Worm (Caenorhabditis elegans) whole organism, L4 larva: ENCODE measurements around the gene W05H9.2.
A peak's percentile ranks its signal among the peaks of the same experiment; 100 is the strongest.

ENCODE experiments used
- D1046.2 ChIP-seq: fragments of 200-800 bp; sonication (Bioruptor generic); IDR thresholded peaks from 2 replicates; pipeline ENCODE4 v1.3.6; 2022; ENCODE audit warnings: missing genetic modification characterization, missing compliant biosample characterization
- F10B5.3 ChIP-seq: sonication (generic microtip); optimal IDR thresholded peaks from 2 replicates; lab custom pipeline; 2016; ENCODE audit warnings: mild to moderate bottlenecking, missing genetic modification characterization, missing compliant biosample characterization
- F44E2.7 ChIP-seq: fragments of 200-800 bp; sonication (Bioruptor generic); IDR thresholded peaks from 2 replicates; pipeline ENCODE4 v2.1.2; 2022; ENCODE audit warnings: missing genetic modification characterization, missing compliant biosample characterization
- F49E8.2 ChIP-seq: sonication (generic microtip); optimal IDR thresholded peaks from 2 replicates; lab custom pipeline; 2016; ENCODE audit warnings: missing compliant biosample characterization, mild to moderate bottlenecking, missing genetic modification characterization, borderline replicate concordance
- T26A8.4 ChIP-seq: fragments of 200-800 bp; sonication (Bioruptor generic); IDR thresholded peaks from 2 replicates; pipeline ENCODE4 v1.3.6; 2022; ENCODE audit warnings: missing genetic modification characterization, missing compliant biosample characterization
- Y105C5A.15 ChIP-seq: fragments of 200-800 bp; sonication (Bioruptor generic); IDR thresholded peaks from 2 replicates; pipeline ENCODE4 v1.3.6; 2022; ENCODE audit warnings: missing genetic modification characterization, missing compliant biosample characterization
- aha-1 ChIP-seq: fragments of 150-350 bp; peaks from one replicate; lab custom pipeline; 2014; ENCODE audit warnings: missing biosample characterization, missing genetic modification characterization
- ama-1 ChIP-seq: fragments of 150-350 bp; optimal IDR thresholded peaks from 2 replicates; lab custom pipeline; 2014; ENCODE audit warnings: inconsistent platforms, mixed read lengths
- arid-1 ChIP-seq: fragments of 200-800 bp; sonication (Bioruptor generic); conservative IDR thresholded peaks from 2 replicates; pipeline ENCODE4 v1.3.6; 2022; ENCODE audit warnings: missing genetic modification reagents, missing genetic modification characterization, missing compliant biosample characterization
- ceh-28 ChIP-seq: fragments of 150-350 bp; optimal IDR thresholded peaks from 2 replicates; lab custom pipeline; 2014; ENCODE audit warnings: missing biosample characterization, missing genetic modification reagents, missing genetic modification characterization
- ceh-62 ChIP-seq: sonication (generic microtip); optimal IDR thresholded peaks from 2 replicates; lab custom pipeline; 2017; ENCODE audit warnings: missing biosample characterization, missing genetic modification characterization
- ces-1 ChIP-seq: fragments of 150-350 bp; sonication (generic microtip); optimal IDR thresholded peaks from 4 replicates; lab custom pipeline; 2014; ENCODE audit warnings: missing biosample characterization, missing genetic modification reagents, missing genetic modification characterization
- cey-2 ChIP-seq: sonication (generic microtip); optimal IDR thresholded peaks from 3 replicates; lab custom pipeline; 2017; ENCODE audit warnings: missing genetic modification characterization, mild to moderate bottlenecking, missing compliant biosample characterization, antibody characterized with exemption, borderline replicate concordance; ENCODE audit not compliant: insufficient read depth
- daf-16 ChIP-seq, 3 experiments: sonication (generic microtip); optimal IDR thresholded peaks; 2 replicates each; lab custom pipeline; 2016 to 2017; ENCODE audit warnings: missing genetic modification characterization in 3 of 3, missing genetic modification reagents in 3 of 3, mild to moderate bottlenecking in 2 of 3, missing compliant biosample characterization in 2 of 3, missing biosample characterization in 1 of 3, moderate library complexity in 1 of 3
- dmd-6 ChIP-seq: fragments of 200-800 bp; sonication (Bioruptor generic); IDR thresholded peaks from 2 replicates; pipeline ENCODE4 v1.3.6; 2022; ENCODE audit warnings: missing genetic modification reagents, missing genetic modification characterization, missing compliant biosample characterization
- dpl-1 ChIP-seq: fragments of 150-350 bp; optimal IDR thresholded peaks from 2 replicates; lab custom pipeline; 2014; ENCODE audit warnings: missing biosample characterization, missing genetic modification reagents, missing genetic modification characterization
- dve-1 ChIP-seq: sonication (generic microtip); optimal IDR thresholded peaks from 2 replicates; lab custom pipeline; 2017; ENCODE audit warnings: antibody characterized with exemption, mild to moderate bottlenecking, missing genetic modification characterization, missing compliant biosample characterization; ENCODE audit not compliant: insufficient read depth
- egl-27 ChIP-seq: sonication (generic microtip); optimal IDR thresholded peaks from 3 replicates; lab custom pipeline; 2017; ENCODE audit warnings: missing biosample characterization, missing genetic modification reagents, missing genetic modification characterization
- fkh-10 ChIP-seq: fragments of 150-350 bp; optimal IDR thresholded peaks from 2 replicates; lab custom pipeline; 2014; ENCODE audit warnings: missing biosample characterization, missing genetic modification reagents, missing genetic modification characterization
- hmg-1.1 ChIP-seq: fragments of 200-800 bp; sonication (Bioruptor generic); IDR thresholded peaks from 2 replicates; pipeline ENCODE4 v1.3.6; 2022; ENCODE audit warnings: missing genetic modification reagents, missing genetic modification characterization, missing compliant biosample characterization
- jun-1 ChIP-seq: fragments of 150-350 bp; optimal IDR thresholded peaks from 2 replicates; lab custom pipeline; 2014; ENCODE audit warnings: missing biosample characterization, missing genetic modification reagents, missing genetic modification characterization
- lin-1 ChIP-seq: fragments of 200-800 bp; sonication (Bioruptor generic); IDR thresholded peaks from 2 replicates; pipeline ENCODE4 v1.3.6; 2022; ENCODE audit warnings: missing genetic modification reagents, missing genetic modification characterization, missing compliant biosample characterization
- lin-15B ChIP-seq: fragments of 150-350 bp; sonication (generic microtip); optimal IDR thresholded peaks from 3 replicates; lab custom pipeline; 2014; ENCODE audit warnings: missing biosample characterization, missing genetic modification characterization
- lin-29 ChIP-seq: fragments of 200-800 bp; sonication (Bioruptor generic); IDR thresholded peaks from 2 replicates; pipeline ENCODE4 v1.3.6; 2022; ENCODE audit warnings: missing genetic modification reagents, missing genetic modification characterization, missing compliant biosample characterization
- lir-3 ChIP-seq: sonication (generic microtip); optimal IDR thresholded peaks from 2 replicates; lab custom pipeline; 2016; ENCODE audit warnings: mild to moderate bottlenecking, missing genetic modification characterization, missing compliant biosample characterization
- lsy-2 ChIP-seq, 2 experiments: fragments of 150-350 bp in 1 of 2; sonication (generic microtip) in 1 of 2; optimal IDR thresholded peaks; 2 replicates each; lab custom pipeline; 2014 to 2017; ENCODE audit warnings: missing biosample characterization in 2 of 2, missing genetic modification characterization in 2 of 2
- mxl-3 ChIP-seq: fragments of 200-800 bp; sonication (Bioruptor generic); optimal IDR thresholded peaks from 2 replicates; lab custom pipeline; 2018; ENCODE audit warnings: mild to moderate bottlenecking, missing genetic modification characterization, missing compliant biosample characterization
- nhr-237 ChIP-seq: sonication (generic microtip); optimal IDR thresholded peaks from 2 replicates; lab custom pipeline; 2017; ENCODE audit warnings: missing biosample characterization, missing genetic modification characterization
- nhr-25 ChIP-seq: sonication (generic microtip); optimal IDR thresholded peaks from 2 replicates; lab custom pipeline; 2017; ENCODE audit warnings: missing genetic modification characterization, mild to moderate bottlenecking, missing compliant biosample characterization, antibody characterized with exemption, moderate library complexity, borderline replicate concordance; ENCODE audit not compliant: insufficient read depth
- nhr-28 ChIP-seq: fragments of 150-350 bp; optimal IDR thresholded peaks from 2 replicates; lab custom pipeline; 2014; ENCODE audit warnings: missing biosample characterization, missing genetic modification characterization
- nhr-41 ChIP-seq: fragments of 200-800 bp; sonication (Bioruptor generic); IDR thresholded peaks from 2 replicates; pipeline ENCODE4 v1.3.6; 2022; ENCODE audit warnings: missing genetic modification reagents, missing genetic modification characterization, missing compliant biosample characterization
- nhr-42 ChIP-seq: fragments of 200-800 bp; sonication (Bioruptor generic); IDR thresholded peaks from 2 replicates; pipeline ENCODE4 v1.3.6; 2022; ENCODE audit warnings: missing genetic modification characterization, missing compliant biosample characterization
- nhr-48 ChIP-seq: sonication (generic microtip); optimal IDR thresholded peaks from 2 replicates; lab custom pipeline; 2016; ENCODE audit warnings: mild to moderate bottlenecking, missing genetic modification characterization, missing compliant biosample characterization
- nhr-6 ChIP-seq: fragments of 150-350 bp; optimal IDR thresholded peaks from 2 replicates; lab custom pipeline; 2014; ENCODE audit warnings: missing biosample characterization, missing genetic modification characterization
- pha-4 ChIP-seq, 2 experiments: fragments of 150-350 bp in 1 of 2; fragments of 200-800 bp in 1 of 2; sonication (Bioruptor generic) in 1 of 2; IDR thresholded peaks in 1 of 2; optimal IDR thresholded peaks in 1 of 2; 2 replicates each; pipeline versions ENCODE4 v1.3.6 to Lab custom; 2014 to 2022; ENCODE audit warnings: missing genetic modification characterization in 2 of 2, missing genetic modification reagents in 2 of 2, missing biosample characterization in 1 of 2, missing compliant biosample characterization in 1 of 2
- spr-1 ChIP-seq: sonication (generic microtip); optimal IDR thresholded peaks from 2 replicates; lab custom pipeline; 2016; ENCODE audit warnings: mild to moderate bottlenecking, missing genetic modification characterization, missing compliant biosample characterization
- spr-3 ChIP-seq: fragments of 200-800 bp; sonication (Bioruptor generic); optimal IDR thresholded peaks from 2 replicates; lab custom pipeline; 2018; ENCODE audit warnings: mild to moderate bottlenecking, missing genetic modification characterization, missing compliant biosample characterization
- tag-97 ChIP-seq: fragments of 200-800 bp; sonication (Bioruptor generic); IDR thresholded peaks from 2 replicates; pipeline ENCODE4 v1.3.6; 2022; ENCODE audit warnings: missing genetic modification characterization, missing compliant biosample characterization
- unc-130 ChIP-seq: sonication (generic microtip); optimal IDR thresholded peaks from 2 replicates; lab custom pipeline; 2016; ENCODE audit warnings: missing genetic modification reagents, missing genetic modification characterization, missing compliant biosample characterization
- unc-39 ChIP-seq: sonication (generic microtip); optimal IDR thresholded peaks from 2 replicates; lab custom pipeline; 2017; ENCODE audit warnings: missing biosample characterization, missing genetic modification characterization
- unc-62 ChIP-seq, 3 experiments: fragments of 150-350 bp in 1 of 3; sonication (generic microtip); optimal IDR thresholded peaks in 2 of 3; peaks in 1 of 3; 1 replicate in 1 of 3; 2 replicates in 2 of 3; lab custom pipeline; 2014 to 2017; ENCODE audit warnings: missing biosample characterization in 3 of 3, missing genetic modification characterization in 3 of 3, missing genetic modification reagents in 3 of 3, missing genotype in 1 of 3
- zfp-2 ChIP-seq: sonication (generic microtip); optimal IDR thresholded peaks from 2 replicates; lab custom pipeline; 2016; ENCODE audit warnings: mild to moderate bottlenecking, missing genetic modification characterization, missing compliant biosample characterization

The W05H9.2 gene

ce11 chrX:6247869-6248268 lies 19.0 kb upstream of the W05H9.2 start:
- TF ChIP-seq nhr-48 (tag; lab: Kevin White, UChicago) (no peak), aha-1 (tag; lab: Kevin White, UChicago) (peak; percentile 62), unc-62 (GFP tag; optimal IDR thresholded peaks at IDR 0.05 in 1 of 2; lab: Kevin White, UChicago) (peak in 1 of 2 experiments; percentile 12), unc-62 (tag; optimal IDR thresholded peaks at IDR 0.05; lab: Kevin White, UChicago) (no peak), lsy-2 (tag; optimal IDR thresholded peaks at IDR 0.05; lab: Kevin White, UChicago) (peak in 1 of 2 experiments; percentile 20), D1046.2 (GFP tag; lab: Robert Waterston, UW) (no peak), F44E2.7 (GFP tag; lab: Robert Waterston, UW) (no peak), ces-1 (GFP tag; lab: Kevin White, UChicago) (peak; percentile 77), lin-15B (tag; lab: Kevin White, UChicago) (no peak)

ce11 chrX:6248778-6249658 lies 17.8 kb upstream of the W05H9.2 start:
- peak; percentile 52 for TF ChIP-seq dmd-6 (GFP tag; lab: Robert Waterston, UW)
- TF ChIP-seq dve-1 (tag; lab: Kevin White, UChicago), result peak; percentile 17
- peak; percentile 3 for TF ChIP-seq dpl-1 (GFP tag; lab: Kevin White, UChicago)
- no peak for TF ChIP-seq nhr-25 (tag; lab: Kevin White, UChicago)
- TF ChIP-seq zfp-2 (tag; lab: Kevin White, UChicago), result no peak
- peak; percentile 10 for TF ChIP-seq fkh-10 (GFP tag; lab: Kevin White, UChicago)
- peak; percentile 66 for TF ChIP-seq nhr-28
- no peak for TF ChIP-seq daf-16 (GFP tag; optimal IDR thresholded peaks at IDR 0.05; lab: Kevin White, UChicago)
- peak; percentile 58 for TF ChIP-seq daf-16 (tag; optimal IDR thresholded peaks at IDR 0.05; lab: Kevin White, UChicago)
- peak; percentile 12 for TF ChIP-seq ces-1 (GFP tag; lab: Kevin White, UChicago)
- TF ChIP-seq cey-2, result no peak

ce11 chrX:6250272-6250752 lies 16.5 kb upstream of the W05H9.2 start:
- no peak for TF ChIP-seq ceh-62
- no peak for TF ChIP-seq arid-1 (GFP tag; lab: Robert Waterston, UW)
- TF ChIP-seq aha-1 (tag; lab: Kevin White, UChicago), result peak; percentile 7
- TF ChIP-seq Y105C5A.15, result no peak
- no peak for TF ChIP-seq pha-4 (GFP tag; IDR thresholded peaks at IDR 0.05; lab: Robert Waterston, UW)
- TF ChIP-seq pha-4 (tag; optimal IDR thresholded peaks at IDR 0.05; lab: Kevin White, UChicago), result no peak
- peak in 1 of 2 experiments; percentile 31 for TF ChIP-seq lsy-2 (tag; optimal IDR thresholded peaks at IDR 0.05; lab: Kevin White, UChicago)
- no peak for TF ChIP-seq D1046.2 (GFP tag; lab: Robert Waterston, UW)
- no peak for TF ChIP-seq unc-130
- no peak for TF ChIP-seq nhr-6 (tag; lab: Kevin White, UChicago)
- peak; percentile 16 for TF ChIP-seq dve-1 (tag; lab: Kevin White, UChicago)
- TF ChIP-seq egl-27, result no peak
- no peak for TF ChIP-seq ces-1 (GFP tag; lab: Kevin White, UChicago)
- TF ChIP-seq fkh-10 (GFP tag; lab: Kevin White, UChicago), result no peak
- no peak for TF ChIP-seq nhr-42 (GFP tag; lab: Robert Waterston, UW)
- 0 out of 2 replicates have a peak, but pooled peaks have one; percentile 38 for TF ChIP-seq hmg-1.1 (GFP tag; lab: Robert Waterston, UW)
- peak; percentile 8 for TF ChIP-seq mxl-3 (GFP tag; lab: Kevin White, UChicago)
- TF ChIP-seq tag-97 (GFP tag; lab: Robert Waterston, UW), result no peak
- TF ChIP-seq lir-3 (tag; lab: Kevin White, UChicago), result no peak
- TF ChIP-seq unc-39 (tag; lab: Kevin White, UChicago), result no peak
- TF ChIP-seq F44E2.7 (GFP tag; lab: Robert Waterston, UW), result no peak
- no peak for TF ChIP-seq nhr-237
- peak; percentile 41; the same call in 1 of the 2 replicates for TF ChIP-seq nhr-41 (GFP tag; lab: Robert Waterston, UW)
- TF ChIP-seq ceh-28 (tag; lab: Kevin White, UChicago), result no peak
- TF ChIP-seq jun-1 (tag; lab: Kevin White, UChicago), result no peak
- no peak for TF ChIP-seq lin-29 (GFP tag; lab: Robert Waterston, UW)
- TF ChIP-seq spr-3 (GFP tag; lab: Kevin White, UChicago), result no peak
- TF ChIP-seq F10B5.3 (tag; lab: Kevin White, UChicago), result no peak
- no peak for TF ChIP-seq lin-1 (GFP tag; lab: Robert Waterston, UW)
- no peak for TF ChIP-seq T26A8.4 (GFP tag; lab: Robert Waterston, UW)
- TF ChIP-seq ama-1 (lab: Kevin White, UChicago), result no peak
- TF ChIP-seq F49E8.2 (tag; lab: Kevin White, UChicago), result no peak
- no peak for TF ChIP-seq zfp-2 (tag; lab: Kevin White, UChicago)
- no peak for TF ChIP-seq spr-1 (tag; lab: Kevin White, UChicago)
